Worm (Caenorhabditis elegans): ENCODE results near the gene srd-64.

- TF ChIP-seq pes-1 (GFP tag; IDR thresholded peaks at IDR 0.05), result no peak
- no peak for TF ChIP-seq tbx-37 (GFP tag; conservative IDR thresholded peaks at IDR 0.05)
- no peak for TF ChIP-seq ama-1 (optimal IDR thresholded peaks at IDR 0.05)
- TF ChIP-seq hmbx-1 (tag; optimal IDR thresholded peaks at IDR 0.05), result no peak
Measured at ce11 chrIII:1652925-1653324, 42.0 kb downstream of the srd-64 start.
